Fruit fly (Drosophila melanogaster) Kc167 (cell line): Measurements from ENCODE around the gene Gr22e.

Experiments used
- Myc ChIP-seq: fragments of >200 bp; optimal IDR thresholded peaks from 2 replicates; lab custom pipeline; 2017; ENCODE audit warnings: missing external identifiers
- Sin3A ChIP-seq: fragments of >200 bp; optimal IDR thresholded peaks from 2 replicates; lab custom pipeline; 2018; ENCODE audit warnings: missing external identifiers
- h ChIP-seq: fragments of >200 bp; optimal IDR thresholded peaks from 3 replicates; lab custom pipeline; 2018; ENCODE audit warnings: missing external identifiers
- insv ChIP-seq: fragments of >200 bp; optimal IDR thresholded peaks from 3 replicates; lab custom pipeline; 2018; ENCODE audit warnings: missing external identifiers
- psq ChIP-seq: fragments of >200 bp; optimal IDR thresholded peaks from 2 replicates; lab custom pipeline; 2017; ENCODE audit warnings: missing external identifiers
- ttk ChIP-seq: sonication (Bioruptor generic); optimal IDR thresholded peaks from 2 replicates; lab custom pipeline; 2017; ENCODE audit warnings: missing external identifiers

Gr22e gene

DNA sequence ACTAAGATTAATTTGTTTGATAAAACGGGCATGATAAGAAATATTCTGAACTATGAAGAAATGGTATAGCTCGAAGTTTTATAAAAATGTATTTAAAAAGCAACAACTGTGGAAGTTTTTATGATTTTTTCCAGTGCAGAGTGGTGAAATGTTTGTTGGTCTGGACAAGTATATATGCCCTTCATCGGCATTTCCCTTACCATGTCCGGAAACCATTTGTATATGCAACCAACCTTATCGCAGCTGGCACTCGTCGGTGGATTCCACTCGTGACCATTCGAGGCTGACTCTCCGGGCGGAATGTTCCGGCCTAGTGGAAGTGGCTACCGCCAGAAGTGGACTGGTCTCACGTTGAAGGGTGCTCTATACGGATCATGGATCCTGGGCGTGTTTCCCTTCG lies at the start of gene Gr22e:
Gr22e (plus strand) TSS at position 301 of the 400 bp plus-strand sequence.
- TF ChIP-seq insv (lab: Kevin White, UChicago), result no peak
- TF ChIP-seq Myc (lab: Kevin White, UChicago), result no peak
- TF ChIP-seq ttk (lab: Kevin White, UChicago), result no peak
- no peak for TF ChIP-seq psq (lab: Kevin White, UChicago)
- no peak for TF ChIP-seq h (lab: Kevin White, UChicago)
- TF ChIP-seq Sin3A (lab: Kevin White, UChicago), result no peak

DNA sequence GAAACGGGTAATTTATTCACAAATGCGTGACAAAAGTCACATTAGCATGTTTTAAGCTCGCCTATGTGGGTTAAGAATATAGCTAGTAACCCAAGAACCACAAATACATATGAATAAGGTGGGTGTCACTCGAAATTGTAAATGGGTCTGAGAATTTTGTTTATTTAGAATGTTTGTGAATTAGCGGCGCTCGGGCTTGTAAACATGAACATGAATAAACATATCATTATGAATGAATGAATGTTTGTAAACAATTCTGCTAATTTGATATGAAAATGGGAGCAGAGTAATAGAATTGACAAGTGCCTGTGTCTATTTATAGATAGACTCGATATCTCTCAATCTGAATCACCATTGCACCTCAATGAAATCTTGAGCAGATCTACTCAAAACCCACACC lies 48.7 kb upstream of the Gr22e start:
- TF ChIP-seq Sin3A (lab: Kevin White, UChicago) (no peak), ttk (lab: Kevin White, UChicago) (no peak), Myc (lab: Kevin White, UChicago) (no peak), psq (lab: Kevin White, UChicago) (no peak), insv (lab: Kevin White, UChicago) (no peak), h (lab: Kevin White, UChicago) (no peak)

DNA sequence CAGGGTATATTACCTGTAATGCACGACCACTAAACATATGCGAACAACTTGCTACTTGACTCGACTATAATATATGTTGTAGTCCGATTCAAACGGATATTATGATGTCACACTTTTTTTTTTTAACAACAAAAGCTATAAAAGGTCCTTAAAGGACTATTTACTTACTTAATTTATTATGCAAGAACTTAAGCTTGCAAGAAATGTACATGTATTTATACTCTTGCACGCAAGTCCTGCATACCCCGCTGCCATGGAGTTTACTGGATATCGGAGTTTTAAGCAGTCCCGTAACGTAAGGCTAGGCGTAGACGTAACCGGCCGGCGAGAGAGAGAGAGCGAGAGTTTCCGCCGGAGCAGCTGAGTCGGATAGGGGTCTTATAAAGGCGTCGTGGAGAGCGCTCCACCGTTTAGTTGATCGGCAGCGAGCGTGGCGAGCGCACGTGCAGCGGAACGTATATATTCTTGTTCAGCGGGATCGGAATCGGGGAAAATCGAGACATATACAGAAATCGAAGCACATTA lies 46.7 kb upstream of the Gr22e start:
- no peak for TF ChIP-seq ttk (lab: Kevin White, UChicago)
- TF ChIP-seq psq (lab: Kevin White, UChicago), result no peak
- no peak for TF ChIP-seq Sin3A (lab: Kevin White, UChicago)
- no peak for TF ChIP-seq h (lab: Kevin White, UChicago)
- no peak for TF ChIP-seq Myc (lab: Kevin White, UChicago)
- TF ChIP-seq insv (lab: Kevin White, UChicago), result no peak

DNA sequence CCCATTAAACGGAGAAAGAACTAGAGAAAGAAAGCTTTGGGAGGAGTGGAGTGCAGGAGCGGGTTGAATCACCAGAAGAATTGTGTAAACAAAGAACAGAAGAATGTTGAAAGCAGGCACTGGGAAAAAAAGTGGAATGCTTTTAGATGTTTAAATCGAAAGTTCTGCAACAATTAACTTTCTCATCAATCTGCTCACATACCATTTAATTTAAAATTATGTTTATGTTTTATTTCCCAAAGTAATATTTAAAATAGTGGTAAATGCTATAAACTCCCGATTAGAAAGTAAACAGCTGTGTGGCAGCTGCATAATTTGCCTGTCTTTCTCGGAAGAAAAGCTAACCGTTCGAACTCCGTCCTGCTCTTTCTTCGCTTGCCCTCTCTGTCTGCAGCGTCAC lies 45.8 kb upstream of the Gr22e start:
- no peak for TF ChIP-seq Myc (lab: Kevin White, UChicago)
- no peak for TF ChIP-seq insv (lab: Kevin White, UChicago)
- no peak for TF ChIP-seq psq (lab: Kevin White, UChicago)
- TF ChIP-seq ttk (lab: Kevin White, UChicago), result no peak
- no peak for TF ChIP-seq Sin3A (lab: Kevin White, UChicago)
- no peak for TF ChIP-seq h (lab: Kevin White, UChicago)

DNA sequence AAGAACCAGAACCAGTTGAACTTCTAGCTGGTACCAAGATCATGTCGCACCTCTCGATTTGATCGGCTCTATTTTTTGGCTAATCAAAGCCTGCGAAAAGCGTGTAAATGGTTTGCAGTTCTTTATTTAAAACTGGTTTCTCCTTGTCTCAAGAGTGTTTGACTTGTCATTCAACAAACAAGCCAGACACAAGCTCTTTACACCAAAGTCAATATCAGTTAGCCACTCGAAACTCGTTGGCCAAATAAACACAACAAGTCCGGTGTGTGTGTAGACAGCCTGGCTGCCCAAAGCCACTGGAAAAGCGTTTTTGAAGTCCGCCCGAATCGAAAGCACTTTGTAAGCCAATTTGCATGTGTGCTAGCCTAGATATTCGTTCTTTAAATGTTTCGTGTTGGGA lies 43.8 kb upstream of the Gr22e start:
- no peak for TF ChIP-seq h (lab: Kevin White, UChicago)
- no peak for TF ChIP-seq insv (lab: Kevin White, UChicago)
- no peak for TF ChIP-seq psq (lab: Kevin White, UChicago)
- no peak for TF ChIP-seq Sin3A (lab: Kevin White, UChicago)
- TF ChIP-seq Myc (lab: Kevin White, UChicago), result no peak

DNA sequence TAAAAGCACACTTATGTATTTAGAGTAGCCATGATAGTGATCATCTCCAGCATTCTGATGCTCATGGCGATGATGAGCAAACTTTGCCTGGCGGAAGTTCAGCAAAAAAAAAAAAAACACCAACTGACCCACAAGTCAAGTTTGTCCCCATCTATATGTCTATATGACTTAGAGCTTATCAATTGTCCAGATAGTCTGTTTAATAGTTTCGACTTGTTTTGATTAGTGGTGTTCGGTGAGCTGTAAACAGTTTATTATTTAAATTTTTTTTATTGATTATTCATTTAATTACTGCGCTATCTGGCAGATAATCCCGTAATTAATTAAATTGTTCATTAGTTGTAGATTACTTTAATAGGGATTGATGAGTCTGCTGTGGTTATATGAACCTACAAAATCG lies 40.1 kb upstream of the Gr22e start:
- TF ChIP-seq psq (lab: Kevin White, UChicago) (no peak), h (lab: Kevin White, UChicago) (no peak), Sin3A (lab: Kevin White, UChicago) (no peak), Myc (lab: Kevin White, UChicago) (no peak), insv (lab: Kevin White, UChicago) (no peak), ttk (lab: Kevin White, UChicago) (no peak)

DNA sequence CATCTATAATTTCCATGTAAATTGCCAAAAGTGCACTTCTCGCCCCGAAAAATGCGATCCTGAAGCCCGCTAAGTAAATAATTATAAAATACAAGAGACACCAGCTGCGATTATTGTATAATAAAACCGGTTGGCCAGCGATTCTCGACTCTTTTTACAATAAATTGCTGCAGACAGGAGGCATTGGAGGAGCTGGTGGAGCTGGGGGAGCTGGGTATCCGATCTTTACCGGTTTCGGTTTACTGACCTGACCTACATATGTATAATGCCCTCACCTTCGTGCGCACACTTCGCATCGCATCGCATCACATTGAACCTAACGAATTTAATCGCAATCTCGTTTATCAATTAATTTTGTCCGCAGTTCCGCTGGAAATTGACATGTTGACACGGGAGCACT lies 35.5 kb upstream of the Gr22e start:
- TF ChIP-seq h (lab: Kevin White, UChicago) (no peak), insv (lab: Kevin White, UChicago) (no peak), psq (lab: Kevin White, UChicago) (no peak), Myc (lab: Kevin White, UChicago) (no peak), ttk (lab: Kevin White, UChicago) (no peak), Sin3A (lab: Kevin White, UChicago) (no peak)

DNA sequence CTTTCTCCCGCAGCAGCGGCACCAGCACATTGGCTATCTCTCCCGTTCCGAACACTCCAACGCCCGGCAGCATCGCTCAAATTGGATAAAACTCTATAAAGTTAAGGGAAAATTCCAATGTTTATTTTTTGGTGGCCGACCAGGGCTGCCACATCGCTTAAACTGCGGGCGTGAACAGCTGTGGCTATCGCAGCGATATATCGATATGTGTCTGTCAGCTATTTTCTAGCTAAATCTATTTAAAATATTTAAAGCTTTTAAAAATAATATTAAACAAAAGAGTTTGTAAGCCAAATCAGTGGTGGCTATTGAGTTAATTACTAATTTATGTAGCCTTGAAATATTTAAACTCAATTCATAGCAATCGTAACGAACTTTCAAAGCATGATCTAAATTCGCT lies 31.9 kb upstream of the Gr22e start, which contains the start of the genes CG17712 and CG17648:
CG17712 (minus strand) TSS at position 170 of the 400 bp plus-strand sequence.
CG17648 (plus strand) TSS at position 356 of the 400 bp plus-strand sequence.
- TF ChIP-seq Myc (lab: Kevin White, UChicago) (no peak), ttk (lab: Kevin White, UChicago) (no peak), psq (lab: Kevin White, UChicago) (no peak), insv (lab: Kevin White, UChicago) (no peak), h (lab: Kevin White, UChicago) (no peak), Sin3A (lab: Kevin White, UChicago) (no peak)

DNA sequence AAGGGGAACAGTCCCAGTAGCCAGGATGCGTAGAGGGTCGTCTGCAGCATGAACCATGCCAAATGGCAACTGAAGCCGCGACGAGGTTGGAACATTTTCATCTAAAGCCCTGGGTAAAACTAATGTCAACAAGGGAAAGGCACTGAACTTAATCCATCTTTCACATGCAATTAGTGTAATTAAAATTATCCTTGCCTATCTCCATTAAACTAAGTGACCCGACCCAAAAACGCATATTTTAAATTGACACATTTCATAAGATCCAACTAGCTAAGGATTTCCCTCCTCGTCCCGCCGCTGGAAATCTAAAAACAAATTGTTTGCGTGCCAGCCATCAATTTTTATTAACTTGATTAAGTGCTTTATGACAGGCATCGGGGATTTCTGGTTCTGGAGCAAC lies 27.5 kb upstream of the Gr22e start, which contains the start of gene Gr22f:
Gr22f (minus strand) TSS at position 101 of the 400 bp plus-strand sequence.
- no peak for TF ChIP-seq ttk (lab: Kevin White, UChicago)
- no peak for TF ChIP-seq Myc (lab: Kevin White, UChicago)
- no peak for TF ChIP-seq psq (lab: Kevin White, UChicago)
- TF ChIP-seq insv (lab: Kevin White, UChicago), result no peak
- TF ChIP-seq Sin3A (lab: Kevin White, UChicago), result no peak
- no peak for TF ChIP-seq h (lab: Kevin White, UChicago)

DNA sequence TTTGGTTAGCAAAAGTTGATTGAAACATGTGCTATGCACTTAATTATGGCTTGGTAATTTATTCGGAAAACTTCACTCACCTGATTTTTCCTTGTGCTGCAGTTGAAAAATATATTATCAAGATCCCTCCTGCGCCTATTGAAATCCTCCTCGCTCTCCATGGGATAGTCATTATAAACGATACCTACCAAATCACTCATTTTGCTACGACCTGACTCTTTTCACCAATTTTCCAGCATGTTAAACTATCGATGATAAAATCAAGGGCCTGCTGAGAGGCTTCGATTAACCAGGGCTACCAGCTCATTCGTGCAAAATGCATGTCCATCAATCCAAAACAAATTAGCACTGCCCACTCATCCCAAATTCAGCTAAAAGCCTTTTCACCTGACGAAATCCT lies 25.0 kb upstream of the Gr22e start, which contains the start of gene CG17650:
CG17650 (minus strand) TSS at position 241 of the 400 bp plus-strand sequence.
- TF ChIP-seq psq (lab: Kevin White, UChicago), result no peak
- TF ChIP-seq Sin3A (lab: Kevin White, UChicago), result no peak
- no peak for TF ChIP-seq insv (lab: Kevin White, UChicago)
- TF ChIP-seq h (lab: Kevin White, UChicago), result no peak
- no peak for TF ChIP-seq ttk (lab: Kevin White, UChicago)
- TF ChIP-seq Myc (lab: Kevin White, UChicago), result no peak

DNA sequence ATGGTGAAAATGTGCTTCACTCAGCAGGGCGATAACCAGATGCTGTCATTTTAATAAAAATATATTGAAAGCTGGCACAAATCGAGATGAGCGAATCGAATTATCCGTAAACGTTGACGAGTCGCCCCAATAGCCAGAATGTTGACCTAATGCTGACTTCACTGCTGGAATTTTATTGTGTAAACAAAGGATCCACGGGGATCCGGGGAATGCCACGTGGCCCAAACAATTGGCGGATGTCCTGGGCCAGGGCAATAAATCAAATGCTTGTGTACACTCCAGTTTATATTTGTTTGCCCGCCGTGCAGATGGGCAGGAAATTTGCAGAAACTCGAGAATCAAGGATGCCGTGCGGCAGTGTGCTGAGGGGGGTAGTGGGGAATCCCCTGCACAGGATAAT lies 4.1 kb downstream of the Gr22e start:
- TF ChIP-seq insv (lab: Kevin White, UChicago) (no peak), ttk (lab: Kevin White, UChicago) (no peak)

DNA sequence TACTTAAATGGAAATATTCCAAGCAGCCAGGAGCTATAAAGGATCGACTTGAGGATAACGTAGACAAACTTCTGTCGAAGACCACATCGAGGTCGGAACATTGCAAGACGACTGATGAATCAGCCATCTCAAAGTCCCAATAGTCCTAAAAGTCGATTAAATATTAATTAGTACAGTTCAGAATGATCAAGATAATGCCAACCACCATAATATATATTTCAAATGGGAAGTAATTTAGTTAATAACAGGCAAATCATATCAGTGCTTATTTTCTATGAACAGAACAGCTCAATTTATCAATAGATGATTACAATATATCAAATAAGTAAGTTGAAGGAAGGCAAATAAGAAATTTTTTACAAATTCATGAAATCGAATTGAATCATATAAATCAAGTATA lies 6.4 kb downstream of the Gr22e start, which contains the start of gene Gr22d:
Gr22d (minus strand) TSS at position 101 of the 400 bp plus-strand sequence.
- TF ChIP-seq psq (lab: Kevin White, UChicago) (no peak), h (lab: Kevin White, UChicago) (no peak), ttk (lab: Kevin White, UChicago) (no peak), Sin3A (lab: Kevin White, UChicago) (no peak), Myc (lab: Kevin White, UChicago) (no peak), insv (lab: Kevin White, UChicago) (no peak)
